Worm (Caenorhabditis elegans) whole organism, midembryonic: ENCODE data around the gene nlp-66.

Experiments
- T22C8.4 ChIP-seq: fragments of 200-800 bp; sonication (Bioruptor generic); IDR thresholded peaks from 2 replicates; pipeline ENCODE4 v1.3.6; 2022; ENCODE audit warnings: missing genetic modification characterization, missing compliant biosample characterization
- flt-1 ChIP-seq: fragments of 200-800 bp; sonication (Bioruptor generic); IDR thresholded peaks from 2 replicates; pipeline ENCODE4 v1.3.6; 2022; ENCODE audit warnings: missing genetic modification characterization, missing compliant biosample characterization
- med-1 ChIP-seq: sonication (generic microtip); optimal IDR thresholded peaks from 2 replicates; lab custom pipeline; 2017; ENCODE audit warnings: missing genetic modification characterization, mild to moderate bottlenecking, missing compliant biosample characterization, antibody characterized with exemption, missing genetic modification reagents; ENCODE audit not compliant: insufficient read depth

DNA sequence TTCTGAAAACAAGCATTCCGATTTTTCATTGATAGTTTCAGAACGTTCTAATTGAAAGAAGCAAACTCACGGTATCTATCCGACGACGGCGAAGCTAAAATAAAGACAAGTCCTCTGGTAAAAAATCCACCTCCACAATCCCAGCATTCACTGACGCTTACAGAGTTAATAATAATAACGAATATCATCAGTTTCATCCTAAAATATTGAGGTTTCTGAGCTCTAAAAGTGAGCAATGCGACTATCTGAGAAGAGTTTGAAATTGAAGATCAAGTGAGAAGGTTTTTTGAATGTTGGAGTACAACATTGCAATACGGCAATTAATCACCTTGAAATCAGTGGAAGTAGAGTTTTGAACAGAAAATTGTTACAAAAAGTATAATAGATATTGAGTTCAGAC is 40.1 kb downstream of the nlp-66 start, which contains the start of gene W04G3.12:
- TF ChIP-seq T22C8.4 (GFP tag; lab: Robert Waterston, UW) = no peak
- TF ChIP-seq flt-1 (GFP tag; lab: Robert Waterston, UW) = no peak
- TF ChIP-seq med-1 (GFP tag; lab: Kevin White, UChicago) = no peak
